Worm (Caenorhabditis elegans) whole organism, L1 larva: ENCODE data around the gene Y37E11B.2.

Experiments used
- C16A3.4 ChIP-seq: fragments of 150-350 bp; optimal IDR thresholded peaks from 2 replicates; lab custom pipeline; 2014; ENCODE audit warnings: missing biosample characterization, missing genetic modification characterization
- C34B4.2 ChIP-seq: sonication (generic microtip); optimal IDR thresholded peaks from 2 replicates; lab custom pipeline; 2017; ENCODE audit warnings: mild to moderate bottlenecking, missing genetic modification characterization, missing compliant biosample characterization
- aly-2 ChIP-seq: fragments of 150-350 bp; optimal IDR thresholded peaks from 2 replicates; lab custom pipeline; 2014; ENCODE audit warnings: missing biosample characterization, missing genetic modification characterization
- blmp-1 ChIP-seq: fragments of 150-350 bp; optimal IDR thresholded peaks from 2 replicates; lab custom pipeline; 2014; ENCODE audit warnings: missing biosample characterization, missing genetic modification characterization
- ceh-63 ChIP-seq: fragments of 200-800 bp; sonication (Bioruptor generic); optimal IDR thresholded peaks from 2 replicates; lab custom pipeline; 2018; ENCODE audit warnings: mild to moderate bottlenecking, missing genetic modification characterization, missing compliant biosample characterization
- ceh-90 ChIP-seq: sonication (generic microtip); optimal IDR thresholded peaks from 2 replicates; lab custom pipeline; 2016; ENCODE audit warnings: missing genetic modification characterization, missing compliant biosample characterization
- dpl-1 ChIP-seq, 3 experiments: fragments of 150-350 bp in 2 of 3; sonication (generic microtip) in 1 of 3; optimal IDR thresholded peaks; 2 replicates each; lab custom pipeline; 2014 to 2017; ENCODE audit warnings: missing biosample characterization in 3 of 3, missing genetic modification characterization in 3 of 3, missing genetic modification reagents in 3 of 3
- dsc-1 ChIP-seq: sonication (generic microtip); optimal IDR thresholded peaks from 2 replicates; lab custom pipeline; 2016; ENCODE audit warnings: mild to moderate bottlenecking, missing genetic modification characterization, missing compliant biosample characterization
- efl-1 ChIP-seq, 4 experiments: fragments of 150-350 bp; optimal IDR thresholded peaks in 3 of 4; peaks in 1 of 4; 1 replicate in 1 of 4; 2 replicates in 3 of 4; lab custom pipeline; 2014; ENCODE audit warnings: missing biosample characterization in 2 of 4, missing genetic modification characterization in 2 of 4, missing genetic modification reagents in 2 of 4
- egl-27 ChIP-seq, 2 experiments: fragments of 150-350 bp in 1 of 2; sonication (generic microtip); optimal IDR thresholded peaks; 3 replicates each; lab custom pipeline; 2017 to 2018; ENCODE audit warnings: missing biosample characterization in 2 of 2, missing genetic modification characterization in 2 of 2, missing genetic modification reagents in 2 of 2
- elt-2 ChIP-seq: sonication (generic microtip); optimal IDR thresholded peaks from 2 replicates; lab custom pipeline; 2016; ENCODE audit warnings: missing genetic modification characterization, mild to moderate bottlenecking, inconsistent platforms, missing compliant biosample characterization, missing genetic modification reagents
- elt-3 ChIP-seq, 6 experiments: fragments of 150-350 bp in 1 of 6; sonication (generic microtip); optimal IDR thresholded peaks; 2 replicates each; lab custom pipeline; 2017 to 2018; ENCODE audit warnings: missing biosample characterization in 6 of 6, missing genetic modification characterization in 6 of 6, inconsistent platforms in 1 of 6
- ets-5 ChIP-seq: fragments of 200-800 bp; sonication (Bioruptor generic); IDR thresholded peaks from 2 replicates; pipeline ENCODE4 v1.3.6; 2022; ENCODE audit warnings: missing genetic modification characterization, missing compliant biosample characterization
- fkh-10 ChIP-seq: sonication (generic microtip); optimal IDR thresholded peaks from 2 replicates; lab custom pipeline; 2017; ENCODE audit warnings: missing biosample characterization, missing genetic modification reagents, missing genetic modification characterization
- grh-1 ChIP-seq: fragments of 200-800 bp; sonication (Bioruptor generic); IDR thresholded peaks from 2 replicates; pipeline ENCODE4 v1.3.6; 2022; ENCODE audit warnings: missing genetic modification reagents, missing genetic modification characterization, missing compliant biosample characterization
- irx-1 ChIP-seq: sonication (generic microtip); optimal IDR thresholded peaks from 2 replicates; lab custom pipeline; 2016; ENCODE audit warnings: missing genetic modification characterization, missing compliant biosample characterization
- lin-14 ChIP-seq: fragments of 200-800 bp; sonication (Bioruptor generic); optimal IDR thresholded peaks from 2 replicates; lab custom pipeline; 2018; ENCODE audit warnings: mild to moderate bottlenecking, missing genetic modification characterization, moderate library complexity, missing compliant biosample characterization
- lin-39 ChIP-seq: fragments of 150-350 bp; optimal IDR thresholded peaks from 2 replicates; lab custom pipeline; 2014; ENCODE audit warnings: missing biosample characterization, missing genetic modification reagents, missing genetic modification characterization
- mab-9 ChIP-seq: fragments of 200-800 bp; sonication (Bioruptor generic); IDR thresholded peaks from 2 replicates; pipeline ENCODE4 v1.3.6; 2022; ENCODE audit warnings: missing genetic modification reagents, missing genetic modification characterization, missing compliant biosample characterization
- nhr-11 ChIP-seq: fragments of 150-350 bp; optimal IDR thresholded peaks from 2 replicates; lab custom pipeline; 2014; ENCODE audit warnings: missing biosample characterization, missing genetic modification characterization
- nhr-20 ChIP-seq: sonication (generic microtip); optimal IDR thresholded peaks from 2 replicates; lab custom pipeline; 2016; ENCODE audit warnings: mild to moderate bottlenecking, missing genetic modification characterization, missing compliant biosample characterization
- nhr-28 ChIP-seq: fragments of 150-350 bp; optimal IDR thresholded peaks from 2 replicates; lab custom pipeline; 2014; ENCODE audit warnings: missing biosample characterization, missing genetic modification characterization
- nhr-47 ChIP-seq: sonication (generic microtip); optimal IDR thresholded peaks from 2 replicates; lab custom pipeline; 2016; ENCODE audit warnings: mild to moderate bottlenecking, missing genetic modification characterization, moderate library complexity, missing compliant biosample characterization
- nhr-76 ChIP-seq: sonication (generic microtip); optimal IDR thresholded peaks from 2 replicates; lab custom pipeline; 2017; ENCODE audit warnings: missing biosample characterization, missing genetic modification characterization
- nhr-85 ChIP-seq: sonication (generic microtip); peaks from one replicate; lab custom pipeline; 2016; ENCODE audit warnings: missing genetic modification characterization, inconsistent platforms, missing compliant biosample characterization
- pag-3 ChIP-seq: sonication (generic microtip); optimal IDR thresholded peaks from 2 replicates; lab custom pipeline; 2017; ENCODE audit warnings: missing genetic modification characterization, mild to moderate bottlenecking, missing compliant biosample characterization, antibody characterized with exemption, borderline replicate concordance; ENCODE audit not compliant: insufficient read depth
- pax-3 ChIP-seq: fragments of 200-800 bp; sonication (Bioruptor generic); optimal IDR thresholded peaks from 2 replicates; lab custom pipeline; 2018; ENCODE audit warnings: mild to moderate bottlenecking, missing genetic modification characterization, moderate library complexity, missing compliant biosample characterization
- rnt-1 ChIP-seq: sonication (generic microtip); optimal IDR thresholded peaks from 2 replicates; lab custom pipeline; 2016; ENCODE audit warnings: mild to moderate bottlenecking, missing genetic modification characterization, moderate library complexity, missing compliant biosample characterization
- sptf-1 ChIP-seq: fragments of 150-350 bp; optimal IDR thresholded peaks from 2 replicates; lab custom pipeline; 2014; ENCODE audit warnings: missing biosample characterization, missing genetic modification characterization
- sup-37 ChIP-seq: fragments of 200-800 bp; sonication (Bioruptor generic); optimal IDR thresholded peaks from 2 replicates; lab custom pipeline; 2018; ENCODE audit warnings: mild to moderate bottlenecking, missing genetic modification characterization, missing compliant biosample characterization
- swsn-7 ChIP-seq: sonication (generic microtip); optimal IDR thresholded peaks from 2 replicates; lab custom pipeline; 2016; ENCODE audit warnings: missing genetic modification characterization, missing compliant biosample characterization
- tbx-2 ChIP-seq: sonication (generic microtip); optimal IDR thresholded peaks from 2 replicates; lab custom pipeline; 2016; ENCODE audit warnings: missing genetic modification characterization, missing compliant biosample characterization
- zip-4 ChIP-seq: fragments of 200-800 bp; sonication (Bioruptor generic); optimal IDR thresholded peaks from 2 replicates; lab custom pipeline; 2018; ENCODE audit warnings: mild to moderate bottlenecking, missing genetic modification characterization, moderate library complexity, missing compliant biosample characterization
- ztf-4 ChIP-seq: fragments of 150-350 bp; optimal IDR thresholded peaks from 2 replicates; lab custom pipeline; 2014; ENCODE audit warnings: missing biosample characterization, missing genetic modification characterization

Gene Y37E11B.2

ce11 chrIV:3599958-3600357, 21.7 kb downstream of the Y37E11B.2 start, which contains the start of gene Y37E11B.7:
Y37E11B.7 (minus strand) TSS chrIV:3600164.
- TF ChIP-seq nhr-85 (tag; lab: Kevin White, UChicago) (peak; percentile 33), ceh-90 (no peak), efl-1 (optimal IDR thresholded peaks at IDR 0.05; lab: Kevin White, UChicago) (no peak), efl-1 (GFP tag; optimal IDR thresholded peaks at IDR 0.05 in 1 of 2; lab: Kevin White, UChicago) (peak in 1 of 2 experiments; percentile 74), elt-3 (tag; optimal IDR thresholded peaks at IDR 0.05; lab: Kevin White, UChicago) (peak in 1 of 6 experiments; percentile 23), C34B4.2 (no peak), blmp-1 (tag; lab: Kevin White, UChicago) (peak; percentile 85)

- TF ChIP-seq rnt-1 (tag; lab: Kevin White, UChicago): no peak
- no peak for TF ChIP-seq fkh-10 (GFP tag; lab: Kevin White, UChicago)
- TF ChIP-seq pax-3 (tag; lab: Kevin White, UChicago): no peak
- TF ChIP-seq dpl-1 (GFP tag; optimal IDR thresholded peaks at IDR 0.05; lab: Kevin White, UChicago): no peak
- no peak for TF ChIP-seq swsn-7 (tag; lab: Kevin White, UChicago)
- TF ChIP-seq sptf-1: no peak
- no peak for TF ChIP-seq nhr-28 (tag; lab: Kevin White, UChicago)
- no peak for TF ChIP-seq nhr-11 (tag; lab: Kevin White, UChicago)
- TF ChIP-seq nhr-76: no peak
- TF ChIP-seq sup-37 (GFP tag; lab: Kevin White, UChicago): no peak
- TF ChIP-seq nhr-20 (tag; lab: Kevin White, UChicago): no peak
- no peak for TF ChIP-seq mab-9 (GFP tag; lab: Robert Waterston, UW)
- TF ChIP-seq, all 84 proteins: peak for 0
Observed at ce11 chrIV:3601846-3602245, 23.6 kb downstream of the Y37E11B.2 start.

- TF ChIP-seq efl-1 (optimal IDR thresholded peaks at IDR 0.05; lab: Kevin White, UChicago) (no peak), efl-1 (GFP tag; optimal IDR thresholded peaks at IDR 0.05 in 1 of 2; lab: Kevin White, UChicago) (peak in 1 of 2 experiments; percentile 69), grh-1 (GFP tag; lab: Robert Waterston, UW) (no peak)
Observed at ce11 chrIV:3604104-3604503, 25.8 kb downstream of the Y37E11B.2 start.

- no peak for TF ChIP-seq ceh-63 (GFP tag; lab: Kevin White, UChicago)
- TF ChIP-seq elt-2: no peak
- TF ChIP-seq lin-14 (GFP tag; lab: Kevin White, UChicago): no peak
- no peak for TF ChIP-seq ets-5 (GFP tag; lab: Robert Waterston, UW)
- TF ChIP-seq nhr-11 (tag; lab: Kevin White, UChicago): no peak
- TF ChIP-seq efl-1 (optimal IDR thresholded peaks at IDR 0.05; lab: Kevin White, UChicago): no peak
- TF ChIP-seq efl-1 (GFP tag; optimal IDR thresholded peaks at IDR 0.05 in 1 of 2; lab: Kevin White, UChicago): no peak
- TF ChIP-seq ceh-90: no peak
- TF ChIP-seq blmp-1 (tag; lab: Kevin White, UChicago): no peak
- TF ChIP-seq irx-1 (tag; lab: Kevin White, UChicago): no peak
- TF ChIP-seq egl-27 (tag; optimal IDR thresholded peaks at IDR 0.05; lab: Kevin White, UChicago): no peak
- no peak for TF ChIP-seq dsc-1 (tag; lab: Kevin White, UChicago)
- TF ChIP-seq nhr-47 (tag; lab: Kevin White, UChicago): no peak
- TF ChIP-seq ztf-4 (tag; lab: Kevin White, UChicago): no peak
- TF ChIP-seq C16A3.4 (tag; lab: Kevin White, UChicago): no peak
- no peak for TF ChIP-seq pag-3 (tag; lab: Kevin White, UChicago)
- TF ChIP-seq zip-4 (GFP tag; lab: Kevin White, UChicago): no peak
- TF ChIP-seq C34B4.2: no peak
- TF ChIP-seq lin-39 (tag; lab: Kevin White, UChicago): no peak
- no peak for TF ChIP-seq aly-2
- no peak for TF ChIP-seq tbx-2 (tag; lab: Kevin White, UChicago)
Observed at ce11 chrIV:3606285-3606834, 28.1 kb downstream of the Y37E11B.2 start, which contains the start of the genes Y37E11B.10 and kgb-2. Y37E11B.10 (minus strand) TSS chrIV:3606466. kgb-2 (plus strand) TSS chrIV:3606784.
